Fruit fly (Drosophila melanogaster) whole organism: ENCODE measurements around the gene CG1983.

ENCODE experiments used
- CG8478 ChIP-seq: fragments of >200 bp; optimal IDR thresholded peaks from 2 replicates; lab custom pipeline; 2018; ENCODE audit warnings: inconsistent platforms
- Dll ChIP-seq: fragments of >200 bp; optimal IDR thresholded peaks from 2 replicates; lab custom pipeline; 2017
- EcR ChIP-seq, 2 experiments: fragments of >200 bp; optimal IDR thresholded peaks; 2 replicates each; lab custom pipeline; 2017; ENCODE audit warnings: missing biosample characterization in 2 of 2, missing genetic modification characterization in 2 of 2, missing genetic modification reagents in 2 of 2
- pan ChIP-seq: fragments of >200 bp; optimal IDR thresholded peaks from 2 replicates; lab custom pipeline; 2017
- psq ChIP-seq: fragments of >200 bp; optimal IDR thresholded peaks from 2 replicates; lab custom pipeline; 2017
- usp ChIP-seq: fragments of >200 bp; optimal IDR thresholded peaks from 2 replicates; lab custom pipeline; 2017; ENCODE audit warnings: missing biosample characterization, missing genetic modification characterization, mixed read lengths

Gene CG1983

DNA sequence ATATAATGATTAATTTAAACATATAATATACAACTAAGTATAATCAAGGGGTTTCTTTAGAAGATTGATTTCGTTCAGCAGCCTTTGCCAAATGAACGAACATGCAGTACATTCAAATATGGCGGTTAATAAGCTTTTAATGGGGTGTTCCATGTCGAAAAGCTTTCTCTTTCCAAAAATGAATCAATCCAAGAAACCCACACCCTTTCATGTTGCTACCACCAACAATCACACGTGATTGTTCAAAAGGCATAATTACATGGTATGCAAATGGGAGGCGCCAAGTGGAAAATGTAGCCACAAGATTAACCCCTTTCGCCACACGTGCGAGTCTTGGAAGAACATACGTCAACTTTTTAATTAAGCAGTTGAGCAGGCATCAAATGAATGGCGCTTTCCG, 28.4 kb upstream of the CG1983 start:
- TF ChIP-seq psq (no peak), CG8478 (lab: Kevin White, UChicago) (no peak), pan (lab: Kevin White, UChicago) (no peak), usp (GFP tag; lab: Kevin White, UChicago) (no peak), EcR (GFP tag; optimal IDR thresholded peaks at IDR 0.05; lab: Kevin White, UChicago) (no peak), Dll (no peak)

DNA sequence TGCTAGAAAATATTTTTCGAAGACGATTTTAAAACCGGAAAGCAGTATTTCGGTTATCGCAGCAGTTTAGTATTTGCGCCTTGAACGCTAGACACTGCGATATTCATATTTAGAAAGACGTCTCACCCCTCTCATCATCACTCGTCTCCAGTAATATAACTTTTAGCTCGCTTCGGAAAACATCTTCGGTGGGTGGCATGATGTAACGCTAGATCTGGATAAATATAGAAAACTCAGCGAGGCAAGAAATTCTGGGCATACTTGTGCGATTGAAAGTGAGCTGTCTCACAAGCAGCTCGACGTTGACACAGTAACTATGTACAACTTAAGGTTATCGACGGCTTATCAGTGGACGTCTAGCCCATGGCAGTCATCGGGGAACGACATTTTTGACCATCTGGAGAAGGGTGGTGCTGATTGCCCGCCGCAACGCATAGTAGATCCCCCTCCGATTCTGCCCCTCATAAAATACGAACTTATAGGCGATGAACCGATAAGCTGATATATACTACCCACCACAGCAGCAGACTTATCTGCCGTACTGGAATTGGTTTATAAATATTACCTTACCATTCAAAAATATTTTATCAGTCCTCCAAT, 26.6 kb upstream of the CG1983 start:
- TF ChIP-seq CG8478 (lab: Kevin White, UChicago) (no peak), usp (GFP tag; lab: Kevin White, UChicago) (no peak), pan (lab: Kevin White, UChicago) (no peak), psq (no peak), EcR (GFP tag; optimal IDR thresholded peaks at IDR 0.05; lab: Kevin White, UChicago) (no peak), Dll (no peak)

DNA sequence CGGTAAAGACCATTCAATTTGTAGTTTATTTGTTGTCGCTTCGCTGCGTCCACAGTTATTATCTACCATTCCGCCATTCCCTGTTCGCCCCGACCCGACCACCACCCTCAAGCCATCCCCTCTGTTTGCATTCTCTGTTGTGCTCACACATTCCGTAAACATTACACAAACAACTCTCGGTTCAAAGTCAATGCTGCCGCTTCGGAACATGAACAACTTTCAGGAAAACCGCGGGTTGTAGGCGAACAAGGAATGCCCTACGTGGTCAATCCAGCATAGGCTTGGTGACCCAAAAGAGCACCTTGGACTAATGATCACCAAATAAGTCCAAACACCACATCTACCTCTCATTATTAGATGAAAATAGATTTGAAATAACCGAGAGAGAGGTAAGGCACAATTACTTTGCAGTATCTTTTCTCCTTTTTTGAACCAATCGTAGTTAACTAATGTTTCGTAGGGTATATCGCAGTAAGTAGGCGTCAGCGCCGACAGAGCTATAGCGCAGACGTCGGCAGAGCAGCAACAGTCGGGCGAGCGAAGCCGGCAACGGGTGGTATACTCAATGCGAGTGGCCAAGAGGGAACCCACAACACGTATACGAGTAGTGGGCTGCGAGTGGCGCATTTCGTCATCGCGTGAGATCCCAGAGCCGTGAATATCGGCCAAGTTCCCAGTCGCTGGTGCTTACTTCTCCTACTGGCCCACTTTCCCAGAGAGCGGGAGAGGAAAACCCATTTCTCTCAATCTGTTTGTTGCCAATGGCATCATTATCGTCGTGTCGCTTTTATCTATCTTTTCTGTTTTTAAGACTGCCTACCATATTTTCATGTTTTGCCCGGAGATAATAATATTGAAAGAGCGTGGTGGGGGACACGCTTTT, 25.8 kb upstream of the CG1983 start:
- TF ChIP-seq pan (lab: Kevin White, UChicago) = no peak
- TF ChIP-seq usp (GFP tag; lab: Kevin White, UChicago) = no peak
- TF ChIP-seq CG8478 (lab: Kevin White, UChicago) = no peak
- no peak for TF ChIP-seq Dll
- no peak for TF ChIP-seq psq
- TF ChIP-seq EcR (GFP tag; optimal IDR thresholded peaks at IDR 0.05; lab: Kevin White, UChicago) = no peak

DNA sequence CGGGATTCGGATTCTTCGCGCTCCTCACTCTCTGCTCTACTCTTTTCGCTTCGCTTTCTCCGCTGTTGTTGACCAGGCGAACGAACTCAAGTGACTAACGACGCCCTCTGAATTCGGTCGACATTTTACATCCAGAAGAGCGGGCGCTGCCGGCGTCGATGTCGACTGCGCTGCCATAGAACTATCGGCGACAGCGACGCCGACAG, 25.3 kb upstream of the CG1983 start, which contains the start of gene CG9743:
CG9743 (minus strand) TSS at position 101 of the 206 bp plus-strand sequence.
- TF ChIP-seq CG8478 (lab: Kevin White, UChicago) = no peak
- TF ChIP-seq psq = no peak
- no peak for TF ChIP-seq EcR (GFP tag; optimal IDR thresholded peaks at IDR 0.05; lab: Kevin White, UChicago)
- TF ChIP-seq usp (GFP tag; lab: Kevin White, UChicago) = no peak
- TF ChIP-seq Dll = no peak
- no peak for TF ChIP-seq pan (lab: Kevin White, UChicago)

DNA sequence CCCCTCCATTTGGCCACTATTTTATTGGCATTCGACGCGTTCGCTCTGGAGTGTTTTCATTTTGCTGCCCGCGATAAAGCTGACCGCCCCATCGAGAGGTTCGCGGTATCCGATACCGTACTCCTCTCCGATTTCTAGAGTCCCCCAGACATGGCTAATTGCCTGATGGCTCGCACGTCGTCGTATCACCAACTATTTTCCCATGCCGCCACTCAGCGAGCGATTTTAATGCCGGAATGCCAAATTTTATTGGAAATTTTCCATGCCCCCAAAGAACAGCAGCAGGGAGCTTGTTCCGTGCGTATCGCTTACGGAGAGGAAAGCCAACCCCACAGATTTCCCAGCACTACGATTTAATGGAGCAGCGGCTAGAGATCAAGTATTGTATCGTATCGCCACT, 23.6 kb upstream of the CG1983 start:
- TF ChIP-seq usp (GFP tag; lab: Kevin White, UChicago) (no peak), pan (lab: Kevin White, UChicago) (no peak), psq (no peak), Dll (no peak), CG8478 (lab: Kevin White, UChicago) (no peak), EcR (GFP tag; optimal IDR thresholded peaks at IDR 0.05; lab: Kevin White, UChicago) (no peak)

DNA sequence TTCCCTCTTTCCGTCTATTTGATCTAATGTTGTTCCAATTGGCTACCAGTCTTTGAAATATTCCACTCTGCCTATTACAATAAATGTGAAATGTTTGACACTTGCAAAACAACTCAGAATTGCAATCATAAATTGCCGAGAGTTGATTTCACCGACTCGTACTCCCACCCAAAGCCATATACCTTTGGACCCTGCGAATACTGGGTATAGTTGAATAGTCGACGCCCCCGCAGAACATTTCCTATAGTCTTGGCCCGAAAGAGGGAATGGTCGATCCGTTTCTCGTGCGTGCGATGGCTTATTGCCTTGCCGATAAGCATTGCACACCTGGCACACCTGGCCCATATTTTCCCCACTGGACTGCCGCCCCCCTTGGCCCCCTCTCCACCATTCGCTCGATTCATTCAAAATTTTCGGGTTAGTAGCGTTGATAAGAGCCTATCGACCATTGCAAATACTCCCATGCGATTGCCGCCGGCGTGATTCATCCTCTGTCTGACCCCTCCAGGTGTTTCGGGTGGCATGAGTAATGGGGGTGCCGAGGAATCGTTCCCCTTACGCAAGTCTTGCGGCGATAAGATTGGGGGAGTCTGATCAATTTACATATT, 22.7 kb upstream of the CG1983 start:
- TF ChIP-seq Dll = no peak
- no peak for TF ChIP-seq EcR (GFP tag; optimal IDR thresholded peaks at IDR 0.05; lab: Kevin White, UChicago)

DNA sequence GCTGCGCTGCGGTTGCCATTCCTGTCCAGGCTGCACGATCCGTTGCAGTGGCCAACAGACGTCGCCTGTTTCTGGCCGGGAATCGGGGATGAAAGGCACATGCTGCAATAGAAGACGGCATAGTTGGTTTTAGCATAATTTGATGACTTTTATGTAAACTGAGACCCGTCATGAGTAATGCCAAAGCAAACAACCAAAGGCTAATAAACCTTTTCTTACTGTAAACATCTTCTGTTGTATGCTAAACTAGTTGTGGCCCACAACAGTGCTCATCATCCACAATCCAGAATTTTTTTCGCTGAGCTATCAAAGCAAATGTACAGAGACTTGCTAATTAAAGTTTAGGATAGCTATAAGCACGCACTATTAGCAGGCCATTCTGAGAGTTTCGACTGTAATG, 21.3 kb upstream of the CG1983 start:
- TF ChIP-seq psq (no peak), CG8478 (lab: Kevin White, UChicago) (no peak), EcR (GFP tag; optimal IDR thresholded peaks at IDR 0.05; lab: Kevin White, UChicago) (no peak), pan (lab: Kevin White, UChicago) (no peak), usp (GFP tag; lab: Kevin White, UChicago) (no peak), Dll (no peak)

DNA sequence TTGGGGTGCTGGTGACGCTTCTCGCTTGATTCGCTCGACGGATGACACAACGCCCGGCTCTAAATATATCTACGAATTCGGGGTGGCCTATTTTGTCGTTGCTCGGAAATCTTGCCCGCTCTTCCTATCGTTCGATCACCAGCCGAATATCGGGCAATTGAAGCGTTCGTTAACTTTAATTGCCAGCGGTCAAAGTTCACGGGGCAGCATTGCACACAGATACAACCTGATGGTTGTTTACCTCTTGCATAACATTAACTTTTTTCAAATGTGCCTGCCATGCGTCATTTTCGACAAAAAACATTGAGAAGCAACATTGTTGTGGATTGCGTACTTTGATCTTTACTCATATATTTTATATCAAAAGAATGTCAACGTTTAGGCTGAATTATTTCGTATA, 20.3 kb upstream of the CG1983 start:
- TF ChIP-seq psq = no peak
- no peak for TF ChIP-seq CG8478 (lab: Kevin White, UChicago)
- TF ChIP-seq pan (lab: Kevin White, UChicago) = no peak
- TF ChIP-seq Dll = no peak
- TF ChIP-seq EcR (GFP tag; optimal IDR thresholded peaks at IDR 0.05; lab: Kevin White, UChicago) = no peak
- TF ChIP-seq usp (GFP tag; lab: Kevin White, UChicago) = no peak

DNA sequence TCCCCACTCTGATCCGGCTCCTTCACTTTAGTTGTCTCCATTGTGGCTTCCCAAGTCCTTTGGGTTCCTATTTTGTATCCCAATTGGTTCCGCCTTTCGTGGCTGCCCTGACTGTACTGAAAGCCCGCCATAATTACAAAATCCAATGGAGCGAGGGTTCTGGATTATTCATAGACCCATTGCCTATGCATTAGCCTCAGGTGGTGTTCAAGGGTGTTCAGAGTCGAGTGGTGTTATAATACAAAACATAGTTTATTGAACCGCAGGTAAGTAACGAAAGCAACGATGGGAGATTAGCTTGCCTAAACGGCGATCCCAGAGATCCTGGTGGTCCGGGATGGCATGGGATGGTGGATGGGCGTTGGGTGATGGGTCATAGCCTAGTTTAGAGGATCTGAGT, 18.6 kb upstream of the CG1983 start, which contains the start of gene CG15531:
CG15531 (minus strand) TSS at position 101 of the 400 bp plus-strand sequence.
- TF ChIP-seq Dll (no peak), EcR (GFP tag; optimal IDR thresholded peaks at IDR 0.05; lab: Kevin White, UChicago) (no peak), psq (no peak), usp (GFP tag; lab: Kevin White, UChicago) (no peak), pan (lab: Kevin White, UChicago) (no peak), CG8478 (lab: Kevin White, UChicago) (no peak)

DNA sequence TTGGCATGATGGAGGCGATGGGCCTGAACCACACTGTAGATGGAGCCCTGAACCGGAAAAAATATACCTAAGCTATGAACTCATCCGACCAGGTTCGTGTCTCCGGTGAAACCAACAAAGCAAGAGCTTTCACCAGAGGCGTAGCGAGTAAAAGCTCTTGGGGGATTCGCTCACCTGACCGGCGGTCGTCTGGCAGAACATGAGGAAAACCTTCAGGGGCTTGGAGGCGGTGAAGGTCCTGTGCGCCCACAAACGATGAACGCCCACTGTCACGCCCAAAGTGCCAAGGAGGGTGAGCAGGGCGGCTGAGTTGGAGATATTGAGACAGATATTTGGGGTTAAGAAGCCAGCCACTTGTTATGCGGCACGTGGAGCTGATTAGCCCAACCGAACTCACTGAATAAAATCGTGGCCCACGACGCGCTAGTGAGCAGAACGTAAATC, 18.1 kb upstream of the CG1983 start:
- TF ChIP-seq Dll = no peak
- TF ChIP-seq psq = no peak
- TF ChIP-seq pan (lab: Kevin White, UChicago) = no peak
- TF ChIP-seq usp (GFP tag; lab: Kevin White, UChicago) = no peak
- TF ChIP-seq EcR (GFP tag; optimal IDR thresholded peaks at IDR 0.05; lab: Kevin White, UChicago) = no peak
- no peak for TF ChIP-seq CG8478 (lab: Kevin White, UChicago)

DNA sequence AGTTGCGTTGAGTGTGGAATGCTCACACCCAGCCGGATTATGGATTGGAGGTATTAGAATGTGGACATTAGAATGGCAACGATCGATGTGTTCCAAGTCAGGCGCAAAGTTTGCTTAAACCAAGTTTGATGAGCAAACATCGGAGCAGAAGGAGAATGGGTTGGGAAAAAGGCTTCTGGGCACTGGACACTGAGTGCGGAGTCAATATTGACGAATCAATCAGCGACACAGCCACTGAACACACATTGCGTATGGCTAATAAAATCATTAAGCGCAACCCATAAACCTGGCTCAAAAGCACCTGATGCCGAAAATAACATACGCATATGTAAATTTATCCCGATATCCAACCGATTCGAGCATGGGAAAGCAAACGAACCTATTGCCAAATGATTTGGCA, 16.3 kb upstream of the CG1983 start:
- TF ChIP-seq CG8478 (lab: Kevin White, UChicago) = no peak
- TF ChIP-seq usp (GFP tag; lab: Kevin White, UChicago) = no peak
- no peak for TF ChIP-seq Dll
- TF ChIP-seq psq = no peak
- no peak for TF ChIP-seq pan (lab: Kevin White, UChicago)
- TF ChIP-seq EcR (GFP tag; optimal IDR thresholded peaks at IDR 0.05; lab: Kevin White, UChicago) = no peak

DNA sequence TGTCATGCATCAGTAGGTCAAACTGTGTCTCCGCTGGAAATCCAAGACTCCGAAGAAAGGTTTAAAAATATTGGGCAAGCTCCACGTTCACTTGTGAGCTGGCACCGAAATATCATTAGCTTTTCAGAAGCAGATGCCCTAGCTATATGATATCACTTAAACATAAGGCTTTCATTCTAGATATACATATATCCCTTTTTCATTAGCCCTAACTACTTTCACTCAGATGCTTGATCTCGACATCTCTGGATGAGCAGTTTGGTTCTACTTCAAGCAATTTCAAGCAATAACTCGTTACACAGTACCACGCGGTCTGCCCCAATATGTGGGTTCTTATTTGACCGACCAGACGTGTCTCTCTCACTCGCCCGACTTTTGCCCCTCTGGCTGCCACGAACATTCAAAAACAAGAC, 14.0 kb upstream of the CG1983 start:
- TF ChIP-seq pan (lab: Kevin White, UChicago) (peak; percentile 93), Dll (no peak)
